Worm (Caenorhabditis elegans): ENCODE measurements around the gene dpy-27.

Gene dpy-27

ce11 chrIII:3800240-3800933, 19.1 kb downstream of the dpy-27 start, which contains the start of gene mtm-3:
TSS of gene mtm-3 (minus strand) at chrIII:3800467.
- TF ChIP-seq C06A6.2 (GFP tag; conservative IDR thresholded peaks at IDR 0.05) (no peak), sea-2 (GFP tag; IDR thresholded peaks at IDR 0.05) (no peak), madf-6 (GFP tag; IDR thresholded peaks at IDR 0.05) (peak; percentile 64; the same call in 1 of the 2 replicates), xnd-1 (tag; optimal IDR thresholded peaks at IDR 0.05) (peak; percentile 36), mel-28 (tag; optimal IDR thresholded peaks at IDR 0.05; ENCODE audit: borderline replicate concordance) (no peak), D2030.7 (GFP tag; IDR thresholded peaks at IDR 0.05) (no peak), B0019.2 (GFP tag; conservative IDR thresholded peaks at IDR 0.05) (no peak), rpc-1 (optimal IDR thresholded peaks at IDR 0.05) (no peak), rpc-1 (tag; optimal IDR thresholded peaks at IDR 0.05) (no peak), attf-3 (GFP tag; conservative IDR thresholded peaks at IDR 0.05) (no peak), nhr-80 (tag; optimal IDR thresholded peaks at IDR 0.05) (peak; percentile 10), egl-18 (GFP tag; IDR thresholded peaks at IDR 0.05) (no peak), F57A8.1 (GFP tag; optimal IDR thresholded peaks at IDR 0.05) (no peak), F49E8.2 (tag; optimal IDR thresholded peaks at IDR 0.05; ENCODE audit: insufficient read depth) (peak; percentile 7), atf-7 (tag; optimal IDR thresholded peaks at IDR 0.05) (no peak), lin-40 (tag; optimal IDR thresholded peaks at IDR 0.05) (no peak), egl-44 (GFP tag; IDR thresholded peaks at IDR 0.05) (no peak), ceh-27 (GFP tag; optimal IDR thresholded peaks at IDR 0.05) (no peak), tlf-1 (GFP tag; optimal IDR thresholded peaks at IDR 0.05) (no peak), lag-1 (GFP tag; IDR thresholded peaks at IDR 0.05) (no peak), dpl-1 (GFP tag; optimal IDR thresholded peaks at IDR 0.05) (no peak), ceh-79 (tag; optimal IDR thresholded peaks at IDR 0.05) (no peak), rec-8 (tag; optimal IDR thresholded peaks at IDR 0.05) (no peak), fkh-3 (tag; optimal IDR thresholded peaks at IDR 0.05) (no peak), lsy-27 (tag; optimal IDR thresholded peaks at IDR 0.05; ENCODE audit: borderline replicate concordance, insufficient read depth) (no peak), K11D2.4 (GFP tag; IDR thresholded peaks at IDR 0.05) (no peak), aptf-3 (GFP tag; IDR thresholded peaks at IDR 0.05) (no peak), snpc-3.4 (tag; optimal IDR thresholded peaks at IDR 0.05) (no peak), attf-6 (GFP tag; IDR thresholded peaks at IDR 0.05) (no peak), ztf-18 (tag; optimal IDR thresholded peaks at IDR 0.05) (no peak), tbx-9 (tag; optimal IDR thresholded peaks at IDR 0.05; ENCODE audit: borderline replicate concordance) (no peak), lsl-1 (GFP tag; optimal IDR thresholded peaks at IDR 0.05) (peak; percentile 75), F23B12.7 (tag; optimal IDR thresholded peaks at IDR 0.05; ENCODE audit: insufficient read depth) (no peak), let-607 (tag; optimal IDR thresholded peaks at IDR 0.05) (no peak), C17E4.6 (GFP tag; IDR thresholded peaks at IDR 0.05) (no peak), F33H1.4 (GFP tag; IDR thresholded peaks at IDR 0.05) (peak; percentile 80), Y79H2A.3 (GFP tag; conservative IDR thresholded peaks at IDR 0.05) (no peak), ama-1 (optimal IDR thresholded peaks at IDR 0.05) (no peak), ama-1 (GFP tag; optimal IDR thresholded peaks at IDR 0.05) (no peak)

ce11 chrIII:3799213-3799612, 20.3 kb downstream of the dpy-27 start:
- TF ChIP-seq ceh-58 (GFP tag; IDR thresholded peaks at IDR 0.05), result no peak
- TF ChIP-seq T07F8.4 (tag; optimal IDR thresholded peaks at IDR 0.05), result no peak
- no peak for TF ChIP-seq aptf-3 (GFP tag; IDR thresholded peaks at IDR 0.05)
- no peak for TF ChIP-seq Y53G8AR.9 (GFP tag; conservative IDR thresholded peaks at IDR 0.05)
- TF ChIP-seq ceh-100 (GFP tag; IDR thresholded peaks at IDR 0.05), result no peak
- no peak for TF ChIP-seq snpc-3.4 (tag; optimal IDR thresholded peaks at IDR 0.05)
- TF ChIP-seq tbp1 (GFP tag; optimal IDR thresholded peaks at IDR 0.05), result peak; percentile 30
- TF ChIP-seq snpc-1.3 (tag; optimal IDR thresholded peaks at IDR 0.05; ENCODE audit: insufficient read depth), result no peak
- peak; percentile 46; the same call in 1 of the 2 replicates for TF ChIP-seq K11D2.4 (GFP tag; IDR thresholded peaks at IDR 0.05)
- no peak for TF ChIP-seq sptf-2 (GFP tag; optimal IDR thresholded peaks at IDR 0.05)
- peak; percentile 61; the same call in 1 of the 2 replicates for TF ChIP-seq B0336.3 (GFP tag; IDR thresholded peaks at IDR 0.05)
- no peak for TF ChIP-seq madf-10 (tag; optimal IDR thresholded peaks at IDR 0.05)
- TF ChIP-seq nhr-179 (tag; optimal IDR thresholded peaks at IDR 0.05), result no peak
